Worm (Caenorhabditis elegans) whole organism, L4 larva: ENCODE data around the gene D1086.11.

Experiments used
- D1046.2 ChIP-seq: fragments of 200-800 bp; sonication (Bioruptor generic); IDR thresholded peaks from 2 replicates; pipeline ENCODE4 v1.3.6; 2022; ENCODE audit warnings: missing genetic modification characterization, missing compliant biosample characterization
- F37D6.2 ChIP-seq: sonication (generic microtip); optimal IDR thresholded peaks from 2 replicates; lab custom pipeline; 2016; ENCODE audit warnings: mild to moderate bottlenecking, missing genetic modification characterization, missing compliant biosample characterization
- T20F7.1 ChIP-seq: fragments of 200-800 bp; sonication (Bioruptor generic); optimal IDR thresholded peaks from 2 replicates; lab custom pipeline; 2018; ENCODE audit warnings: mild to moderate bottlenecking, missing genetic modification characterization, missing compliant biosample characterization
- T26A8.4 ChIP-seq: fragments of 200-800 bp; sonication (Bioruptor generic); IDR thresholded peaks from 2 replicates; pipeline ENCODE4 v1.3.6; 2022; ENCODE audit warnings: missing genetic modification characterization, missing compliant biosample characterization
- Y75B8A.6 ChIP-seq: fragments of 200-800 bp; sonication (Bioruptor generic); IDR thresholded peaks from 2 replicates; pipeline ENCODE4 v1.3.6; 2022; ENCODE audit warnings: missing genetic modification reagents, missing genetic modification characterization, missing compliant biosample characterization
- ZK546.5 ChIP-seq, 2 experiments: sonication (generic microtip); optimal IDR thresholded peaks; 2 replicates each; lab custom pipeline; 2017; ENCODE audit warnings: missing biosample characterization in 2 of 2, missing genetic modification characterization in 2 of 2
- ama-1 ChIP-seq: fragments of 150-350 bp; optimal IDR thresholded peaks from 2 replicates; lab custom pipeline; 2014; ENCODE audit warnings: inconsistent platforms, mixed read lengths
- arid-1 ChIP-seq: fragments of 200-800 bp; sonication (Bioruptor generic); conservative IDR thresholded peaks from 2 replicates; pipeline ENCODE4 v1.3.6; 2022; ENCODE audit warnings: missing genetic modification reagents, missing genetic modification characterization, missing compliant biosample characterization
- attf-4 ChIP-seq: sonication (generic microtip); optimal IDR thresholded peaks from 3 replicates; lab custom pipeline; 2017; ENCODE audit warnings: missing biosample characterization, missing genetic modification characterization
- ceh-28 ChIP-seq: fragments of 150-350 bp; optimal IDR thresholded peaks from 2 replicates; lab custom pipeline; 2014; ENCODE audit warnings: missing biosample characterization, missing genetic modification reagents, missing genetic modification characterization
- ceh-82 ChIP-seq: sonication (generic microtip); optimal IDR thresholded peaks from 2 replicates; lab custom pipeline; 2017; ENCODE audit warnings: missing biosample characterization, missing genetic modification characterization
- ces-1 ChIP-seq: fragments of 150-350 bp; sonication (generic microtip); optimal IDR thresholded peaks from 4 replicates; lab custom pipeline; 2014; ENCODE audit warnings: missing biosample characterization, missing genetic modification reagents, missing genetic modification characterization
- cey-2 ChIP-seq: sonication (generic microtip); optimal IDR thresholded peaks from 3 replicates; lab custom pipeline; 2017; ENCODE audit warnings: missing genetic modification characterization, mild to moderate bottlenecking, missing compliant biosample characterization, antibody characterized with exemption, borderline replicate concordance; ENCODE audit not compliant: insufficient read depth
- ctbp-1 ChIP-seq: fragments of 200-800 bp; sonication (Bioruptor generic); IDR thresholded peaks from 2 replicates; pipeline ENCODE4 v1.3.6; 2022; ENCODE audit warnings: missing genetic modification reagents, missing genetic modification characterization, missing compliant biosample characterization
- daf-8 ChIP-seq: fragments of 200-800 bp; sonication (Bioruptor generic); IDR thresholded peaks from 2 replicates; pipeline ENCODE4 v1.3.6; 2022; ENCODE audit warnings: missing genetic modification characterization, missing compliant biosample characterization
- dmd-8 ChIP-seq: fragments of 200-800 bp; sonication (Bioruptor generic); IDR thresholded peaks from 2 replicates; pipeline ENCODE4 v1.3.6; 2022; ENCODE audit warnings: missing genetic modification characterization, missing compliant biosample characterization
- duxl-1 ChIP-seq: sonication (generic microtip); optimal IDR thresholded peaks from 2 replicates; lab custom pipeline; 2016; ENCODE audit warnings: mild to moderate bottlenecking, missing genetic modification characterization, moderate library complexity, missing compliant biosample characterization; ENCODE audit not compliant: poor library complexity
- fos-1 ChIP-seq: fragments of 150-350 bp; optimal IDR thresholded peaks from 2 replicates; lab custom pipeline; 2014; ENCODE audit warnings: missing biosample characterization, missing genetic modification characterization
- gei-8 ChIP-seq: fragments of 200-800 bp; sonication (Bioruptor generic); optimal IDR thresholded peaks from 2 replicates; lab custom pipeline; 2018; ENCODE audit warnings: mild to moderate bottlenecking, missing genetic modification characterization, missing compliant biosample characterization
- lin-29 ChIP-seq: fragments of 200-800 bp; sonication (Bioruptor generic); IDR thresholded peaks from 2 replicates; pipeline ENCODE4 v1.3.6; 2022; ENCODE audit warnings: missing genetic modification reagents, missing genetic modification characterization, missing compliant biosample characterization
- lin-38 ChIP-seq: fragments of 200-800 bp; sonication (Bioruptor generic); IDR thresholded peaks from 2 replicates; pipeline ENCODE4 v1.3.6; 2022; ENCODE audit warnings: missing genetic modification reagents, missing genetic modification characterization, missing compliant biosample characterization
- lsy-2 ChIP-seq, 2 experiments: fragments of 150-350 bp in 1 of 2; sonication (generic microtip) in 1 of 2; optimal IDR thresholded peaks; 2 replicates each; lab custom pipeline; 2014 to 2017; ENCODE audit warnings: missing biosample characterization in 2 of 2, missing genetic modification characterization in 2 of 2
- madf-5 ChIP-seq, 2 experiments: fragments of 200-800 bp; sonication (Bioruptor generic); IDR thresholded peaks; 2 replicates each; pipeline ENCODE4 v1.3.6; 2022; ENCODE audit warnings: missing compliant biosample characterization in 2 of 2, missing genetic modification characterization in 2 of 2
- madf-9 ChIP-seq: fragments of 200-800 bp; sonication (Bioruptor generic); conservative IDR thresholded peaks from 2 replicates; pipeline ENCODE4 v1.3.6; 2022; ENCODE audit warnings: missing genetic modification reagents, missing genetic modification characterization, missing compliant biosample characterization
- mdt-29 ChIP-seq: fragments of 200-800 bp; sonication (Bioruptor generic); IDR thresholded peaks from 2 replicates; pipeline ENCODE4 v1.3.6; 2022; ENCODE audit warnings: missing genetic modification reagents, missing genetic modification characterization, missing compliant biosample characterization
- mep-1 ChIP-seq: fragments of 150-350 bp; sonication (generic microtip); optimal IDR thresholded peaks from 3 replicates; lab custom pipeline; 2014; ENCODE audit warnings: missing biosample characterization, missing genetic modification characterization
- mes-2 ChIP-seq: sonication (generic microtip); optimal IDR thresholded peaks from 2 replicates; lab custom pipeline; 2016; ENCODE audit warnings: missing genotype, mild to moderate bottlenecking, missing genetic modification characterization, missing compliant biosample characterization; ENCODE audit not compliant: poor library complexity, severe bottlenecking
- mxl-2 ChIP-seq: fragments of 200-800 bp; sonication (Bioruptor generic); conservative IDR thresholded peaks from 2 replicates; pipeline ENCODE4 v1.3.6; 2022; ENCODE audit warnings: missing genetic modification reagents, missing genetic modification characterization, missing compliant biosample characterization
- mxl-3 ChIP-seq: fragments of 200-800 bp; sonication (Bioruptor generic); optimal IDR thresholded peaks from 2 replicates; lab custom pipeline; 2018; ENCODE audit warnings: mild to moderate bottlenecking, missing genetic modification characterization, missing compliant biosample characterization
- nhr-10 ChIP-seq: fragments of 150-350 bp; optimal IDR thresholded peaks from 2 replicates; lab custom pipeline; 2014; ENCODE audit warnings: missing biosample characterization, missing genetic modification characterization
- nhr-28 ChIP-seq: fragments of 150-350 bp; optimal IDR thresholded peaks from 2 replicates; lab custom pipeline; 2014; ENCODE audit warnings: missing biosample characterization, missing genetic modification characterization
- nhr-41 ChIP-seq: fragments of 200-800 bp; sonication (Bioruptor generic); IDR thresholded peaks from 2 replicates; pipeline ENCODE4 v1.3.6; 2022; ENCODE audit warnings: missing genetic modification reagents, missing genetic modification characterization, missing compliant biosample characterization
- nhr-76 ChIP-seq: fragments of 150-350 bp; optimal IDR thresholded peaks from 2 replicates; lab custom pipeline; 2014; ENCODE audit warnings: missing biosample characterization, missing genetic modification characterization
- nhr-77 ChIP-seq: fragments of 150-350 bp; optimal IDR thresholded peaks from 2 replicates; lab custom pipeline; 2014; ENCODE audit warnings: missing biosample characterization, missing genetic modification characterization
- php-3 ChIP-seq: fragments of 200-800 bp; sonication (Bioruptor generic); IDR thresholded peaks from 2 replicates; pipeline ENCODE4 v1.3.6; 2022; ENCODE audit warnings: missing genetic modification reagents, missing genetic modification characterization, missing compliant biosample characterization
- pqm-1 ChIP-seq: sonication (generic microtip); optimal IDR thresholded peaks from 2 replicates; lab custom pipeline; 2017; ENCODE audit warnings: missing biosample characterization, missing genetic modification characterization
- saeg-2 ChIP-seq: fragments of 200-800 bp; sonication (Bioruptor generic); IDR thresholded peaks from 2 replicates; pipeline ENCODE4 v1.3.6; 2022; ENCODE audit warnings: missing genetic modification reagents, missing genetic modification characterization, missing compliant biosample characterization
- snpc-1.2 ChIP-seq: fragments of 200-800 bp; sonication (Bioruptor generic); IDR thresholded peaks from 2 replicates; pipeline ENCODE4 v1.3.6; 2022; ENCODE audit warnings: missing genetic modification reagents, missing genetic modification characterization, missing compliant biosample characterization
- snpc-4 ChIP-seq: fragments of 150-350 bp; optimal IDR thresholded peaks from 2 replicates; lab custom pipeline; 2014; ENCODE audit warnings: missing biosample characterization, missing genetic modification characterization
- unc-130 ChIP-seq: sonication (generic microtip); optimal IDR thresholded peaks from 2 replicates; lab custom pipeline; 2016; ENCODE audit warnings: missing genetic modification reagents, missing genetic modification characterization, missing compliant biosample characterization
- unc-39 ChIP-seq: sonication (generic microtip); optimal IDR thresholded peaks from 2 replicates; lab custom pipeline; 2017; ENCODE audit warnings: missing biosample characterization, missing genetic modification characterization
- zip-11 ChIP-seq: fragments of 200-800 bp; sonication (Bioruptor generic); IDR thresholded peaks from 2 replicates; pipeline ENCODE4 v1.3.6; 2022; ENCODE audit warnings: missing genetic modification characterization, missing compliant biosample characterization

D1086.11 gene

DNA sequence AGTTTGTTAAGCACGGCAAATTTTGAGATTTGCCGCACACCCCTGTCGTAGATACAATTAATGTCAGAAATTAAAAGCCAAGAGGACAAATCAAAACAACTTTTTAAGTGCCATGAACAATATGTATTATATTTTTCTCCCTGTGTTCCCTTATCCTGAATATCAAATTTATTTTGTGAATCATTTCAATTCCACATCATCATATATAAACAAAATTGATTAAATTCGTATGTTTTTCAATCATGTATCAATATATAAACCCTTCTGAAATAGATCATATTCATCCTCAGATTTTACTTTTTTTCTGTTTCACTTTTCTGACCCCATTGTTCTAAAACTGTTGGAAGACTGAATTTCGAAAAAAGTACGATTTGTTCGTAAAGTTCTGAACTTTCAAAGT, at the start of gene D1086.11:
Gene D1086.11, plus strand, starts transcription at position 301 of the 400 bp plus-strand sequence.
- TF ChIP-seq ceh-28 (tag; lab: Kevin White, UChicago) (no peak), snpc-1.2 (no peak), arid-1 (GFP tag; lab: Robert Waterston, UW) (no peak), snpc-4 (tag; lab: Kevin White, UChicago) (no peak), ZK546.5 (tag; optimal IDR thresholded peaks at IDR 0.05; lab: Kevin White, UChicago) (no peak), madf-5 (GFP tag; IDR thresholded peaks at IDR 0.05; lab: Robert Waterston, UW) (no peak), mes-2 (tag; lab: Kevin White, UChicago) (no peak), attf-4 (no peak), pqm-1 (tag; lab: Kevin White, UChicago) (no peak), unc-130 (GFP tag; lab: Kevin White, UChicago) (no peak), daf-8 (GFP tag; lab: Robert Waterston, UW) (no peak), ces-1 (GFP tag; lab: Kevin White, UChicago) (no peak), F37D6.2 (no peak), unc-39 (no peak), D1046.2 (no peak), T26A8.4 (GFP tag; lab: Robert Waterston, UW) (no peak)

- TF ChIP-seq lsy-2 (tag; optimal IDR thresholded peaks at IDR 0.05; lab: Kevin White, UChicago) (no peak), dmd-8 (no peak), mep-1 (no peak), Y75B8A.6 (GFP tag; lab: Robert Waterston, UW) (no peak), fos-1 (tag; lab: Kevin White, UChicago) (no peak), mxl-3 (GFP tag; lab: Kevin White, UChicago) (no peak), duxl-1 (no peak), saeg-2 (GFP tag; lab: Robert Waterston, UW) (no peak), nhr-28 (tag; lab: Kevin White, UChicago) (no peak), lin-29 (GFP tag; lab: Robert Waterston, UW) (no peak), T20F7.1 (no peak)
Observed at ce11 chrV:14026194-14026593, 48.1 kb upstream of the D1086.11 start, which contains the start of gene T08G5.2. TSS of gene T08G5.2 (minus strand) at chrV:14026294.

- TF ChIP-seq T26A8.4 (GFP tag; lab: Robert Waterston, UW): no peak
- TF ChIP-seq ceh-82 (tag; lab: Kevin White, UChicago): no peak
- TF ChIP-seq lin-38: no peak
- TF ChIP-seq nhr-76 (tag; lab: Kevin White, UChicago): no peak
- no peak for TF ChIP-seq ama-1
- no peak for TF ChIP-seq gei-8
- TF ChIP-seq nhr-77 (tag; lab: Kevin White, UChicago): no peak
- TF ChIP-seq cey-2 (tag; lab: Kevin White, UChicago): no peak
- no peak for TF ChIP-seq nhr-10 (tag; lab: Kevin White, UChicago)
- no peak for TF ChIP-seq madf-9 (GFP tag; lab: Robert Waterston, UW)
- no peak for TF ChIP-seq dmd-8
- no peak for TF ChIP-seq ctbp-1 (GFP tag; lab: Robert Waterston, UW)
- no peak for TF ChIP-seq mdt-29 (GFP tag; lab: Robert Waterston, UW)
- TF ChIP-seq php-3 (GFP tag; lab: Robert Waterston, UW): no peak
- TF ChIP-seq mxl-2 (GFP tag; lab: Robert Waterston, UW): no peak
- TF ChIP-seq nhr-41 (GFP tag; lab: Robert Waterston, UW): no peak
- no peak for TF ChIP-seq zip-11 (GFP tag; lab: Robert Waterston, UW)
- TF ChIP-seq snpc-1.2: no peak
Observed at ce11 chrV:14027384-14027783, 46.9 kb upstream of the D1086.11 start, which contains the start of gene T08G5.3. TSS of gene T08G5.3 (minus strand) at chrV:14027484.
